Fruit fly (Drosophila melanogaster) whole organism, embryonic: ENCODE measurements around the gene CG9372.

ENCODE experiments used
- ATbp ChIP-seq: fragments of 200-800 bp; sonication (Bioruptor generic); optimal IDR thresholded peaks from 2 replicates; lab custom pipeline; 2017; ENCODE audit warnings: missing biosample characterization, mild to moderate bottlenecking, missing genetic modification characterization, missing genetic modification reagents
- B-H2 ChIP-seq: fragments of 200-800 bp; sonication (Bioruptor generic); optimal IDR thresholded peaks from 2 replicates; lab custom pipeline; 2018; ENCODE audit warnings: missing biosample characterization, mild to moderate bottlenecking, missing genetic modification characterization
- BtbVII ChIP-seq: fragments of 200-800 bp; sonication (Bioruptor generic); optimal IDR thresholded peaks from 3 replicates; lab custom pipeline; 2017; ENCODE audit warnings: missing biosample characterization, mild to moderate bottlenecking, missing genetic modification characterization
- CG11560 ChIP-seq: fragments of 200-800 bp; sonication (Bioruptor generic); IDR thresholded peaks from 3 replicates; pipeline ENCODE4 v1.3.6; 2022; ENCODE audit warnings: missing biosample characterization, missing genetic modification characterization
- CG12299 ChIP-seq: fragments of 200-800 bp; sonication (Bioruptor generic); optimal IDR thresholded peaks from 2 replicates; lab custom pipeline; 2018; ENCODE audit warnings: missing biosample characterization, mild to moderate bottlenecking, missing genetic modification characterization
- CG12769 ChIP-seq: fragments of 200-800 bp; sonication (Bioruptor generic); optimal IDR thresholded peaks from 2 replicates; lab custom pipeline; 2019; ENCODE audit warnings: missing biosample characterization, mild to moderate bottlenecking, missing genetic modification characterization, moderate library complexity
- CG13894 ChIP-seq: fragments of 200-800 bp; sonication (Bioruptor generic); optimal IDR thresholded peaks from 3 replicates; lab custom pipeline; 2018; ENCODE audit warnings: missing biosample characterization, mild to moderate bottlenecking, missing genetic modification characterization, moderate library complexity
- CG14441 ChIP-seq: fragments of 200-800 bp; sonication (Bioruptor generic); IDR thresholded peaks from 2 replicates; pipeline ENCODE4 v1.3.6; 2022; ENCODE audit warnings: missing biosample characterization, missing genetic modification characterization
- CG17568 ChIP-seq: fragments of 200-800 bp; sonication (Bioruptor generic); optimal IDR thresholded peaks from 2 replicates; lab custom pipeline; 2018; ENCODE audit warnings: missing biosample characterization, mild to moderate bottlenecking, missing genetic modification characterization, moderate library complexity
- CG31224 ChIP-seq: fragments of 200-800 bp; sonication (Bioruptor generic); IDR thresholded peaks from 2 replicates; pipeline ENCODE4 v1.3.6; 2022; ENCODE audit warnings: missing biosample characterization, missing genetic modification characterization
- CG32532 ChIP-seq: fragments of 200-800 bp; sonication (Bioruptor generic); IDR thresholded peaks from 2 replicates; pipeline ENCODE4 v1.3.6; 2022; ENCODE audit warnings: missing biosample characterization, missing genetic modification characterization
- CG34422 ChIP-seq: fragments of 200-800 bp; sonication (Bioruptor generic); IDR thresholded peaks from 3 replicates; pipeline ENCODE4 v1.3.6; 2022; ENCODE audit warnings: missing biosample characterization, missing genetic modification characterization
- CG4424 ChIP-seq: fragments of 200-800 bp; sonication (Bioruptor generic); optimal IDR thresholded peaks from 3 replicates; lab custom pipeline; 2016; ENCODE audit warnings: missing biosample characterization, missing genetic modification characterization
- CG6254 ChIP-seq: fragments of 200-800 bp; sonication (Bioruptor generic); optimal IDR thresholded peaks from 3 replicates; lab custom pipeline; 2017; ENCODE audit warnings: mild to moderate bottlenecking, missing biosample characterization, missing genetic modification reagents, missing genetic modification characterization
- CG8359 ChIP-seq: fragments of 200-800 bp; sonication (Bioruptor generic); optimal IDR thresholded peaks from 2 replicates; lab custom pipeline; 2017; ENCODE audit warnings: missing biosample characterization, mild to moderate bottlenecking, missing genetic modification characterization, borderline replicate concordance
- CG9437 ChIP-seq: fragments of 200-800 bp; sonication (Bioruptor generic); optimal IDR thresholded peaks from 2 replicates; lab custom pipeline; 2018; ENCODE audit warnings: missing biosample characterization, mild to moderate bottlenecking, missing genetic modification characterization
- Chrac-16 ChIP-seq: fragments of 200-800 bp; sonication (Bioruptor generic); optimal IDR thresholded peaks from 3 replicates; lab custom pipeline; 2016; ENCODE audit warnings: missing biosample characterization, missing genetic modification characterization
- D ChIP-seq, 2 experiments: fragments of 200-800 bp in 1 of 2; fragments of >200 bp in 1 of 2; sonication (Bioruptor generic) in 1 of 2; optimal IDR thresholded peaks; 2 replicates in 1 of 2; 3 replicates in 1 of 2; lab custom pipeline; 2017; ENCODE audit warnings: mild to moderate bottlenecking in 1 of 2, missing biosample characterization in 1 of 2, missing genetic modification characterization in 1 of 2, missing genetic modification reagents in 1 of 2
- Doc2 ChIP-seq: fragments of 200-800 bp; sonication (Bioruptor generic); IDR thresholded peaks from 2 replicates; pipeline ENCODE4 v1.3.6; 2022; ENCODE audit warnings: missing biosample characterization, missing genetic modification characterization
- E2f2 ChIP-seq: fragments of 200-800 bp; sonication (Bioruptor generic); IDR thresholded peaks from 2 replicates; pipeline ENCODE4 v1.3.6; 2022; ENCODE audit warnings: missing biosample characterization, missing genetic modification characterization
- ERR ChIP-seq: fragments of 200-800 bp; sonication (Bioruptor generic); optimal IDR thresholded peaks from 2 replicates; lab custom pipeline; 2016; ENCODE audit warnings: missing biosample characterization, missing genetic modification characterization
- Gug ChIP-seq: fragments of 200-800 bp; sonication (Bioruptor generic); IDR thresholded peaks from 4 replicates; pipeline ENCODE4 v1.3.6; 2022; ENCODE audit warnings: missing biosample characterization, missing genetic modification characterization
- HLH3B ChIP-seq: fragments of 200-800 bp; sonication (Bioruptor generic); IDR thresholded peaks from 2 replicates; pipeline ENCODE4 v1.3.6; 2022; ENCODE audit warnings: missing biosample characterization, missing genetic modification characterization
- Nf-YC ChIP-seq: fragments of 200-800 bp; optimal IDR thresholded peaks from 3 replicates; lab custom pipeline; 2019; ENCODE audit warnings: missing biosample characterization, mild to moderate bottlenecking, missing genetic modification characterization, moderate library complexity
- Oli ChIP-seq: fragments of 200-800 bp; sonication (Bioruptor generic); optimal IDR thresholded peaks from 2 replicates; lab custom pipeline; 2018; ENCODE audit warnings: missing biosample characterization, mild to moderate bottlenecking, missing genetic modification characterization, moderate library complexity
- PHDP ChIP-seq: fragments of 200-800 bp; sonication (Bioruptor generic); optimal IDR thresholded peaks from 3 replicates; lab custom pipeline; 2018; ENCODE audit warnings: missing biosample characterization, mild to moderate bottlenecking, missing genetic modification characterization, moderate library complexity
- Pdp1 ChIP-seq, 2 experiments: fragments of 200-800 bp; sonication (Bioruptor generic); optimal IDR thresholded peaks; 3 replicates each; lab custom pipeline; 2016; ENCODE audit warnings: missing biosample characterization in 2 of 2, missing genetic modification characterization in 2 of 2, mild to moderate bottlenecking in 1 of 2, moderate library complexity in 1 of 2
- Poxn ChIP-seq: fragments of 200-800 bp; sonication (Bioruptor generic); IDR thresholded peaks from 2 replicates; pipeline ENCODE4 v1.3.6; 2022; ENCODE audit warnings: missing biosample characterization, missing genetic modification characterization
- Six4 ChIP-seq: fragments of 200-800 bp; sonication (Bioruptor generic); optimal IDR thresholded peaks from 2 replicates; lab custom pipeline; 2016; ENCODE audit warnings: missing biosample characterization, missing genetic modification characterization
- Stat92E ChIP-seq, 3 experiments: fragments of >200 bp in 2 of 3; fragments of 200-800 bp in 1 of 3; sonication (Bioruptor generic) in 1 of 3; optimal IDR thresholded peaks; 2 replicates each; lab custom pipeline; 2017 to 2019; ENCODE audit warnings: missing biosample characterization in 3 of 3, missing genetic modification characterization in 3 of 3, mild to moderate bottlenecking in 1 of 3, moderate library complexity in 1 of 3
- Xbp1 ChIP-seq: fragments of 200-800 bp; sonication (Bioruptor generic); optimal IDR thresholded peaks from 3 replicates; lab custom pipeline; 2016; ENCODE audit warnings: missing biosample characterization, mild to moderate bottlenecking, missing genetic modification characterization
- ash1 ChIP-seq: fragments of 200-800 bp; sonication (Bioruptor generic); optimal IDR thresholded peaks from 2 replicates; lab custom pipeline; 2018; ENCODE audit warnings: missing biosample characterization, mild to moderate bottlenecking, missing genetic modification characterization
- az2 ChIP-seq: fragments of 200-800 bp; sonication (Bioruptor generic); optimal IDR thresholded peaks from 3 replicates; lab custom pipeline; 2016; ENCODE audit warnings: missing biosample characterization, missing genetic modification characterization
- caup ChIP-seq: fragments of 200-800 bp; sonication (Bioruptor generic); optimal IDR thresholded peaks from 3 replicates; lab custom pipeline; 2017; ENCODE audit warnings: missing biosample characterization, mild to moderate bottlenecking, missing genetic modification characterization, moderate library complexity; ENCODE audit not compliant: severe bottlenecking
- corto ChIP-seq: fragments of 200-800 bp; sonication (Bioruptor generic); optimal IDR thresholded peaks from 2 replicates; lab custom pipeline; 2016; ENCODE audit warnings: missing biosample characterization, mild to moderate bottlenecking, missing genetic modification characterization, moderate library complexity
- dati ChIP-seq: fragments of 200-800 bp; sonication (Bioruptor generic); IDR thresholded peaks from 2 replicates; pipeline ENCODE4 v1.3.6; 2022; ENCODE audit warnings: missing biosample characterization, missing genetic modification characterization
- en ChIP-seq: fragments of 200-800 bp; sonication (Bioruptor generic); optimal IDR thresholded peaks from 2 replicates; lab custom pipeline; 2016; ENCODE audit warnings: missing biosample characterization, missing genetic modification characterization
- fu2 ChIP-seq: fragments of 200-800 bp; sonication (Bioruptor generic); optimal IDR thresholded peaks from 2 replicates; lab custom pipeline; 2016; ENCODE audit warnings: missing biosample characterization, missing genetic modification characterization
- h ChIP-seq: fragments of >200 bp; optimal IDR thresholded peaks from 2 replicates; lab custom pipeline; 2017
- nau ChIP-seq: fragments of 200-800 bp; sonication (Bioruptor generic); optimal IDR thresholded peaks from 3 replicates; lab custom pipeline; 2017; ENCODE audit warnings: missing biosample characterization, mild to moderate bottlenecking, missing genetic modification characterization, missing genetic modification reagents
- pan ChIP-seq, 4 experiments: fragments of >200 bp in 3 of 4; fragments of 200-800 bp in 1 of 4; sonication (Bioruptor generic) in 1 of 4; optimal IDR thresholded peaks in 3 of 4; IDR thresholded peaks in 1 of 4; 2 replicates each; pipeline versions ENCODE4 v1.3.6 to Lab custom; 2017 to 2022; ENCODE audit warnings: missing biosample characterization in 2 of 4, missing genetic modification characterization in 2 of 4, mixed read lengths in 1 of 4
- sd ChIP-seq: fragments of 200-800 bp; sonication (Bioruptor generic); optimal IDR thresholded peaks from 3 replicates; lab custom pipeline; 2018; ENCODE audit warnings: missing biosample characterization, mild to moderate bottlenecking, missing genetic modification characterization, moderate library complexity
- slbo ChIP-seq: fragments of 200-800 bp; sonication (Bioruptor generic); IDR thresholded peaks from 2 replicates; pipeline ENCODE4 v1.3.6; 2022; ENCODE audit warnings: missing biosample characterization, missing genetic modification characterization
- vvl ChIP-seq: fragments of 200-800 bp; sonication (Bioruptor generic); IDR thresholded peaks from 2 replicates; pipeline ENCODE4 v1.3.6; 2022; ENCODE audit warnings: missing biosample characterization, missing genetic modification characterization

The CG9372 gene

DNA sequence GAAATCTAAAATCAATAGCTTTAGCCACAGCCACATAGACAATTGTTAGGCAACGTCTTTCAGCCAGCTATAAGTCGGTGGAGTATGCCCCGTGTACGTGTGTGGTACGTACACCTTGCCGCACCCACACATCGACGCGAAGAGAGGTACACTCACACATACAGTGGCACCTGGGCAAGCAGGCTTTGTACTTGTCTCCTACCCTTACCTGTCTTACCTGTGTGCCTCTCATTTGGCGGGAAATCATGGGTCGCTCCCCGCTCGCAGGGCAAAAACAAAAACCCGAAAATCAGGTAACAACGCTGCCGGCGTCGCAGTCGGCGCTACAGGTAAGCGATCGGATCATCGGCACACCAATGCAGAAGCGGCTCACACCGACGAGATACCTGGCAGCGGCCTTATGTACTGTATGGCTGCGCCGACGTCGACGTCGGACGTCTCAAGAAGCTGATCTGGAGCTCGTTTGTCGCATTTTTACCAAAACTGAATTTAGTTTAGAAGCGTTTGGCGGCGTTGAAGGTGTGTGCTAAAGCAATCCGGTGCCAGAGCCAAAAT, 43.8 kb upstream of the CG9372 start (continued):
- TF ChIP-seq Stat92E (GFP tag; optimal IDR thresholded peaks at IDR 0.05; lab: Kevin White, UChicago), result no peak
- TF ChIP-seq CG13894 (tag; lab: Kevin White, UChicago), result peak; percentile 47
- no peak for TF ChIP-seq corto
- TF ChIP-seq CG32532 (GFP tag; lab: Robert Waterston, UW), result no peak
- TF ChIP-seq Xbp1 (GFP tag; lab: Kevin White, UChicago), result no peak
- TF ChIP-seq BtbVII (GFP tag; lab: Kevin White, UChicago), result no peak
- no peak for TF ChIP-seq CG14441 (GFP tag; lab: Robert Waterston, UW)
- TF ChIP-seq ATbp (GFP tag; lab: Kevin White, UChicago), result no peak
- TF ChIP-seq Gug (GFP tag; lab: Robert Waterston, UW), result no peak
- TF ChIP-seq ERR (GFP tag; lab: Kevin White, UChicago), result no peak
- TF ChIP-seq, all 482 proteins: peak for 34

DNA sequence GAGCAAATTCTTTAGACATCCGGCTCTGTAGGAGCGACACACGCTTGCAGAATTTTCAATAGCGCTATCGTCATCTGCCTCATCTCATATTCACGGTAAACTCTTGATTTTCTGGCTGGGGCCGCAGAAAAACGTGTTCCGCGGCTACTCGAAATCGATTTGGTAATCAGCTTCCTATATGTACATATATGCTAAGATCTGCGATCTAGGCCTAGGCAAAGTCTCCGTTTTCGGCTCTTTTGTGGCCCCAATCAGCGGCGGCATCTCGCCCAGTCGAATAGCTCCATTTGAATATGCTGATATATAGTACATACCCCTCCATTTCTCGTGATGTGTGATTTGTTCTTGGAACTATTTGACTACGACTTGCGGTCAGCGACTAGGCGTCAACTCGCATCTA, 43.0 kb upstream of the CG9372 start:
- no peak for TF ChIP-seq CG12299 (tag; lab: Kevin White, UChicago)
- peak; percentile 12; the same call in 1 of the 3 replicates for TF ChIP-seq CG34422 (GFP tag; lab: Robert Waterston, UW)
- no peak for TF ChIP-seq CG11560 (tag; lab: Robert Waterston, UW)
- no peak for TF ChIP-seq B-H2 (GFP tag; lab: Kevin White, UChicago)
- TF ChIP-seq ash1, result no peak
- no peak for TF ChIP-seq Nf-YC (tag; lab: Kevin White, UChicago)
- TF ChIP-seq CG13894 (tag; lab: Kevin White, UChicago), result peak; percentile 99
- TF ChIP-seq en (GFP tag; lab: Kevin White, UChicago), result no peak
- no peak for TF ChIP-seq dati (GFP tag; lab: Robert Waterston, UW)
- TF ChIP-seq CG31224 (GFP tag; lab: Robert Waterston, UW), result peak; percentile 73
- peak; percentile 45 for TF ChIP-seq CG12769 (tag; lab: Kevin White, UChicago)
- TF ChIP-seq sd (tag; lab: Kevin White, UChicago), result peak; percentile 55
- TF ChIP-seq caup, result no peak
- TF ChIP-seq vvl (GFP tag; lab: Robert Waterston, UW), result peak; percentile 24; the same call in 1 of the 2 replicates

DNA sequence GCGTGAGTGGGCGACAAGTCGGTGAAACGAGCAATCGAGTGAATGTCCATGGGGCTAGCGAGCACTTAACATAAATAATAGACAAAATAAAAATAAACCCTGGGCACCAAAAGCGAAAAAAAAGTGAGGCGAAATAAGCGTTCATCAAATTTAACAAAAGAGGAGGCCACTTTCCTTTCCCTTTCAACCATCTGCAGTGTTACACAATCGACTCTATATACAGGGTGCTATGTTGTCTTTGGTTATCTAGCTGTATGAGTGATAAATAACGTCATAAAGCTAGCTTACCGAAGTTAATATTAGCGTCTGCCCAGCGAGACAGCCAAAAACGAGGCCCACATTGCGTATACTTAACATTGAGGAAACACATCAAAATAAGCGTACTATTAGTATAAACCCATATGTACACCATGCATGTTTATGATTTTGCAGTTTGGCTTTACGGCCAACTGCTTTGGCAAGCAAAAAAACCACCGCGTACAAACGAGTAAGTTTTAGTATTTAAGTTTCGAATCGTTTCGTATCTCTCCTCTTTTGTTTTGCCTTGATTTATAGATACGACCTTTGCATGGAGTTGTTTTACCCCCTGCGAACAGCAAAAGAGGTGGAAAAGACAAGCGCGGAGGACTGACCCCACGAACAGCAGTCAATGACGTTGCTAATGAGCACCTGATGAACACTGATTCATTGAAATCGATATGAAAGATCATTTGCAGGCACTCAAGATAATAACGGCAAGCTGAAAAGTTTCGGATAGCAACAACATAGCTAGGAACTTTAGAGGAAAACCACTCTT, 40.9 kb upstream of the CG9372 start:
- TF ChIP-seq CG12769 (tag; lab: Kevin White, UChicago), result no peak
- no peak for TF ChIP-seq Poxn (GFP tag; lab: Robert Waterston, UW)
- no peak for TF ChIP-seq Doc2 (GFP tag; lab: Robert Waterston, UW)
- no peak for TF ChIP-seq fu2 (GFP tag; lab: Kevin White, UChicago)
- no peak for TF ChIP-seq Stat92E (GFP tag; optimal IDR thresholded peaks at IDR 0.05; lab: Kevin White, UChicago)
- TF ChIP-seq CG9437 (GFP tag; lab: Kevin White, UChicago), result no peak
- TF ChIP-seq pan (optimal IDR thresholded peaks at IDR 0.05; lab: Kevin White, UChicago), result no peak
- no peak for TF ChIP-seq pan (GFP tag; optimal IDR thresholded peaks at IDR 0.05 in 1 of 2, IDR thresholded peaks at IDR 0.05 in 1 of 2)
- TF ChIP-seq CG4424 (GFP tag; lab: Kevin White, UChicago), result no peak
- peak in 1 of 2 experiments; percentile 65 for TF ChIP-seq Pdp1 (GFP tag; optimal IDR thresholded peaks at IDR 0.05; lab: Kevin White, UChicago)
- TF ChIP-seq CG32532 (GFP tag; lab: Robert Waterston, UW), result no peak
- TF ChIP-seq Chrac-16 (GFP tag; lab: Kevin White, UChicago), result no peak
- no peak for TF ChIP-seq CG17568
- no peak for TF ChIP-seq D (optimal IDR thresholded peaks at IDR 0.05; lab: Kevin White, UChicago)
- no peak for TF ChIP-seq D (GFP tag; optimal IDR thresholded peaks at IDR 0.05; lab: Kevin White, UChicago)
- no peak for TF ChIP-seq HLH3B (GFP tag; lab: Robert Waterston, UW)
- TF ChIP-seq nau (GFP tag; lab: Kevin White, UChicago), result no peak
- no peak for TF ChIP-seq az2 (GFP tag; lab: Kevin White, UChicago)
- no peak for TF ChIP-seq Six4 (GFP tag; lab: Kevin White, UChicago)
- TF ChIP-seq CG6254 (GFP tag; lab: Kevin White, UChicago), result no peak
- TF ChIP-seq E2f2 (GFP tag; lab: Robert Waterston, UW), result no peak
- no peak for TF ChIP-seq CG8359 (GFP tag; lab: Kevin White, UChicago)
- TF ChIP-seq h (lab: Kevin White, UChicago), result no peak
- TF ChIP-seq slbo (GFP tag; lab: Robert Waterston, UW), result no peak
- TF ChIP-seq Oli (tag; lab: Kevin White, UChicago), result no peak
- no peak for TF ChIP-seq PHDP (tag; lab: Kevin White, UChicago)
